Fruit fly (Drosophila melanogaster): ENCODE data around the gene CG1637.

- TF ChIP-seq Sin3A (optimal IDR thresholded peaks at IDR 0.05) (no peak), CG7271 (tag; optimal IDR thresholded peaks at IDR 0.05) (no peak), ase (GFP tag; IDR thresholded peaks at IDR 0.05) (no peak), inv (GFP tag; IDR thresholded peaks at IDR 0.05; ENCODE audit: partially characterized antibody) (no peak), bbx (GFP tag; IDR thresholded peaks at IDR 0.05; ENCODE audit: partially characterized antibody) (no peak), Dip3 (GFP tag; optimal IDR thresholded peaks at IDR 0.05) (no peak), nerfin-1 (tag; optimal IDR thresholded peaks at IDR 0.05) (no peak), CG11560 (tag; IDR thresholded peaks at IDR 0.05) (no peak)
These were observed 32.9 kb downstream of the CG1637 start, which contains the start of gene CG32669 for dm6 chrX:10844807-10845206.

Data from whole organism, embryonic.